Worm (Caenorhabditis elegans) whole organism, L4/young adult: ENCODE results near the gene apy-1.

ENCODE experiments used
- dao-5 ChIP-seq: sonication (generic microtip); optimal IDR thresholded peaks from 2 replicates; lab custom pipeline; 2016; ENCODE audit warnings: missing genotype, missing genetic modification characterization, moderate library complexity, missing compliant biosample characterization
- him-1 ChIP-seq: sonication (generic microtip); optimal IDR thresholded peaks from 2 replicates; lab custom pipeline; 2016; ENCODE audit warnings: missing genotype, missing genetic modification reagents, missing genetic modification characterization, missing compliant biosample characterization

DNA sequence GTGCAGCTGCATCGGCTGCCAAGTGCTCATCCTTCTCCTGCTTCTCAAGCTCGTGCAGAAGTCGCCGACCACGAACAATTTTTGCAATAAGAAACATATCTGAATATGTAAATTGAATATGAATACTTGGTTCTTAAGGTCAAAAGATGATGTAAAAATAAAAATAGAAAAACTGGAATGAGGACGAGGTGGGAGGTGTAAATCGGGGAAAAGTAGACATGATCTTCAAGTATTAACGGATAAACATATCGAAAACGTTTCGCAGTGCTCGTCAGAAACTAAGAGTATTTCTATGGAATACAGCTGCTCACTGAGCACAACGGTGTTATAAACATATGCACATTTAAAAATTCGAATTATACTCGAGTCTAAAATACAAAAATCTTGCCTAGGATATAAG, 29.5 kb downstream of the apy-1 start, which contains the start of gene glb-16:
- TF ChIP-seq him-1 (no peak), dao-5 (tag; lab: Kevin White, UChicago) (no peak)
